Worm (Caenorhabditis elegans) whole organism, L4 larva: ENCODE results near the gene lhpp-1.

Source experiments
- F49E8.2 ChIP-seq: sonication (generic microtip); optimal IDR thresholded peaks from 2 replicates; lab custom pipeline; 2016; ENCODE audit warnings: missing compliant biosample characterization, mild to moderate bottlenecking, missing genetic modification characterization, borderline replicate concordance
- T20F7.1 ChIP-seq: fragments of 200-800 bp; sonication (Bioruptor generic); optimal IDR thresholded peaks from 2 replicates; lab custom pipeline; 2018; ENCODE audit warnings: mild to moderate bottlenecking, missing genetic modification characterization, missing compliant biosample characterization
- Y105C5A.15 ChIP-seq: fragments of 200-800 bp; sonication (Bioruptor generic); IDR thresholded peaks from 2 replicates; pipeline ENCODE4 v1.3.6; 2022; ENCODE audit warnings: missing genetic modification characterization, missing compliant biosample characterization
- Y75B8A.6 ChIP-seq: fragments of 200-800 bp; sonication (Bioruptor generic); IDR thresholded peaks from 2 replicates; pipeline ENCODE4 v1.3.6; 2022; ENCODE audit warnings: missing genetic modification reagents, missing genetic modification characterization, missing compliant biosample characterization
- aha-1 ChIP-seq: fragments of 150-350 bp; peaks from one replicate; lab custom pipeline; 2014; ENCODE audit warnings: missing biosample characterization, missing genetic modification characterization
- ama-1 ChIP-seq: fragments of 150-350 bp; optimal IDR thresholded peaks from 2 replicates; lab custom pipeline; 2014; ENCODE audit warnings: inconsistent platforms, mixed read lengths
- arid-1 ChIP-seq: fragments of 200-800 bp; sonication (Bioruptor generic); conservative IDR thresholded peaks from 2 replicates; pipeline ENCODE4 v1.3.6; 2022; ENCODE audit warnings: missing genetic modification reagents, missing genetic modification characterization, missing compliant biosample characterization
- attf-4 ChIP-seq: sonication (generic microtip); optimal IDR thresholded peaks from 3 replicates; lab custom pipeline; 2017; ENCODE audit warnings: missing biosample characterization, missing genetic modification characterization
- ceh-20 ChIP-seq: fragments of 200-800 bp; sonication (Bioruptor generic); IDR thresholded peaks from 2 replicates; pipeline ENCODE4 v1.3.6; 2022; ENCODE audit warnings: missing genetic modification reagents, missing genetic modification characterization, missing compliant biosample characterization
- ces-1 ChIP-seq: fragments of 150-350 bp; sonication (generic microtip); optimal IDR thresholded peaks from 4 replicates; lab custom pipeline; 2014; ENCODE audit warnings: missing biosample characterization, missing genetic modification reagents, missing genetic modification characterization
- daf-12 ChIP-seq: fragments of 150-350 bp; optimal IDR thresholded peaks from 2 replicates; lab custom pipeline; 2014; ENCODE audit warnings: missing biosample characterization, missing genetic modification reagents, missing genetic modification characterization
- daf-16 ChIP-seq, 3 experiments: sonication (generic microtip); optimal IDR thresholded peaks; 2 replicates each; lab custom pipeline; 2016 to 2017; ENCODE audit warnings: missing genetic modification characterization in 3 of 3, missing genetic modification reagents in 3 of 3, mild to moderate bottlenecking in 2 of 3, missing compliant biosample characterization in 2 of 3, missing biosample characterization in 1 of 3, moderate library complexity in 1 of 3
- dmd-6 ChIP-seq: fragments of 200-800 bp; sonication (Bioruptor generic); IDR thresholded peaks from 2 replicates; pipeline ENCODE4 v1.3.6; 2022; ENCODE audit warnings: missing genetic modification reagents, missing genetic modification characterization, missing compliant biosample characterization
- dpl-1 ChIP-seq: fragments of 150-350 bp; optimal IDR thresholded peaks from 2 replicates; lab custom pipeline; 2014; ENCODE audit warnings: missing biosample characterization, missing genetic modification reagents, missing genetic modification characterization
- dve-1 ChIP-seq: sonication (generic microtip); optimal IDR thresholded peaks from 2 replicates; lab custom pipeline; 2017; ENCODE audit warnings: antibody characterized with exemption, mild to moderate bottlenecking, missing genetic modification characterization, missing compliant biosample characterization; ENCODE audit not compliant: insufficient read depth
- hif-1 ChIP-seq, 2 experiments: sonication (generic microtip); optimal IDR thresholded peaks; 2 replicates each; lab custom pipeline; 2016 to 2017; ENCODE audit warnings: missing compliant biosample characterization in 2 of 2, missing genetic modification characterization in 2 of 2, missing genetic modification reagents in 2 of 2, missing genotype in 2 of 2, mild to moderate bottlenecking in 1 of 2
- hmg-1.1 ChIP-seq: fragments of 200-800 bp; sonication (Bioruptor generic); IDR thresholded peaks from 2 replicates; pipeline ENCODE4 v1.3.6; 2022; ENCODE audit warnings: missing genetic modification reagents, missing genetic modification characterization, missing compliant biosample characterization
- lin-39 ChIP-seq: fragments of 150-350 bp; optimal IDR thresholded peaks from 2 replicates; lab custom pipeline; 2014; ENCODE audit warnings: missing biosample characterization, missing genetic modification reagents, missing genetic modification characterization
- lsy-2 ChIP-seq, 2 experiments: fragments of 150-350 bp in 1 of 2; sonication (generic microtip) in 1 of 2; optimal IDR thresholded peaks; 2 replicates each; lab custom pipeline; 2014 to 2017; ENCODE audit warnings: missing biosample characterization in 2 of 2, missing genetic modification characterization in 2 of 2
- madf-9 ChIP-seq: fragments of 200-800 bp; sonication (Bioruptor generic); conservative IDR thresholded peaks from 2 replicates; pipeline ENCODE4 v1.3.6; 2022; ENCODE audit warnings: missing genetic modification reagents, missing genetic modification characterization, missing compliant biosample characterization
- mdl-1 ChIP-seq, 2 experiments: fragments of 150-350 bp in 1 of 2; sonication (generic microtip) in 1 of 2; optimal IDR thresholded peaks; 2 replicates each; lab custom pipeline; 2014 to 2017; ENCODE audit warnings: missing biosample characterization in 2 of 2, missing genetic modification characterization in 2 of 2
- mep-1 ChIP-seq: fragments of 150-350 bp; sonication (generic microtip); optimal IDR thresholded peaks from 3 replicates; lab custom pipeline; 2014; ENCODE audit warnings: missing biosample characterization, missing genetic modification characterization
- nhr-25 ChIP-seq: sonication (generic microtip); optimal IDR thresholded peaks from 2 replicates; lab custom pipeline; 2017; ENCODE audit warnings: missing genetic modification characterization, mild to moderate bottlenecking, missing compliant biosample characterization, antibody characterized with exemption, moderate library complexity, borderline replicate concordance; ENCODE audit not compliant: insufficient read depth
- nhr-28 ChIP-seq: fragments of 150-350 bp; optimal IDR thresholded peaks from 2 replicates; lab custom pipeline; 2014; ENCODE audit warnings: missing biosample characterization, missing genetic modification characterization
- nhr-41 ChIP-seq: fragments of 200-800 bp; sonication (Bioruptor generic); IDR thresholded peaks from 2 replicates; pipeline ENCODE4 v1.3.6; 2022; ENCODE audit warnings: missing genetic modification reagents, missing genetic modification characterization, missing compliant biosample characterization
- nhr-42 ChIP-seq: fragments of 200-800 bp; sonication (Bioruptor generic); IDR thresholded peaks from 2 replicates; pipeline ENCODE4 v1.3.6; 2022; ENCODE audit warnings: missing genetic modification characterization, missing compliant biosample characterization
- nhr-6 ChIP-seq: fragments of 150-350 bp; optimal IDR thresholded peaks from 2 replicates; lab custom pipeline; 2014; ENCODE audit warnings: missing biosample characterization, missing genetic modification characterization
- pqm-1 ChIP-seq: sonication (generic microtip); optimal IDR thresholded peaks from 2 replicates; lab custom pipeline; 2017; ENCODE audit warnings: missing biosample characterization, missing genetic modification characterization
- rbr-2 ChIP-seq: sonication (generic microtip); optimal IDR thresholded peaks from 2 replicates; lab custom pipeline; 2016; ENCODE audit warnings: missing genotype, missing genetic modification characterization, missing compliant biosample characterization
- saeg-2 ChIP-seq: fragments of 200-800 bp; sonication (Bioruptor generic); IDR thresholded peaks from 2 replicates; pipeline ENCODE4 v1.3.6; 2022; ENCODE audit warnings: missing genetic modification reagents, missing genetic modification characterization, missing compliant biosample characterization
- set-16 ChIP-seq: fragments of 200-800 bp; sonication (Bioruptor generic); IDR thresholded peaks from 2 replicates; pipeline ENCODE4 v1.3.6; 2022; ENCODE audit warnings: missing genetic modification reagents, missing genetic modification characterization, missing compliant biosample characterization
- tag-97 ChIP-seq: fragments of 200-800 bp; sonication (Bioruptor generic); IDR thresholded peaks from 2 replicates; pipeline ENCODE4 v1.3.6; 2022; ENCODE audit warnings: missing genetic modification characterization, missing compliant biosample characterization
- tra-1 ChIP-seq: fragments of 200-800 bp; sonication (Bioruptor generic); IDR thresholded peaks from 2 replicates; pipeline ENCODE4 v1.3.6; 2022; ENCODE audit warnings: missing genetic modification reagents, missing genetic modification characterization, missing compliant biosample characterization
- unc-62 ChIP-seq, 3 experiments: fragments of 150-350 bp in 1 of 3; sonication (generic microtip); optimal IDR thresholded peaks in 2 of 3; peaks in 1 of 3; 1 replicate in 1 of 3; 2 replicates in 2 of 3; lab custom pipeline; 2014 to 2017; ENCODE audit warnings: missing biosample characterization in 3 of 3, missing genetic modification characterization in 3 of 3, missing genetic modification reagents in 3 of 3, missing genotype in 1 of 3
- zip-2 ChIP-seq: fragments of 150-350 bp; optimal IDR thresholded peaks from 2 replicates; lab custom pipeline; 2014; ENCODE audit warnings: missing biosample characterization, missing genetic modification characterization

Gene lhpp-1

ce11 chrV:12103920-12104319 lies 7.7 kb downstream of the lhpp-1 start, which contains the start of gene nhr-153:
nhr-153 (plus strand) TSS chrV:12104220.
- TF ChIP-seq ces-1 (GFP tag; lab: Kevin White, UChicago) (no peak), nhr-28 (tag; lab: Kevin White, UChicago) (peak; percentile 19), aha-1 (peak; percentile 67)

- TF ChIP-seq hif-1 (tag; optimal IDR thresholded peaks at IDR 0.05; lab: Kevin White, UChicago): peak in 1 of 2 experiments; percentile 62
- peak in 1 of 2 experiments; percentile 49 for TF ChIP-seq lsy-2 (tag; optimal IDR thresholded peaks at IDR 0.05; lab: Kevin White, UChicago)
- TF ChIP-seq pqm-1 (tag; lab: Kevin White, UChicago): peak; percentile 4
- no peak for TF ChIP-seq saeg-2
- peak; percentile 48 for TF ChIP-seq dve-1
- peak; percentile 52 for TF ChIP-seq aha-1
- no peak for TF ChIP-seq attf-4 (tag; lab: Kevin White, UChicago)
- TF ChIP-seq rbr-2 (tag; lab: Kevin White, UChicago): no peak
- no peak for TF ChIP-seq dpl-1 (GFP tag; lab: Kevin White, UChicago)
- TF ChIP-seq nhr-42 (GFP tag; lab: Robert Waterston, UW): no peak
- TF ChIP-seq lin-39 (tag; lab: Kevin White, UChicago): no peak
- TF ChIP-seq nhr-41: no peak
- TF ChIP-seq hmg-1.1 (GFP tag; lab: Robert Waterston, UW): peak; percentile 52; the same call in 1 of the 2 replicates
- TF ChIP-seq daf-16 (GFP tag; optimal IDR thresholded peaks at IDR 0.05; lab: Kevin White, UChicago): no peak
- TF ChIP-seq daf-16 (tag; optimal IDR thresholded peaks at IDR 0.05; lab: Kevin White, UChicago): peak; percentile 33
- TF ChIP-seq T20F7.1: no peak
- TF ChIP-seq Y75B8A.6: no peak
- no peak for TF ChIP-seq ceh-20 (GFP tag; lab: Robert Waterston, UW)
- TF ChIP-seq dmd-6 (GFP tag; lab: Robert Waterston, UW): peak; percentile 6; the same call in 1 of the 2 replicates
- TF ChIP-seq Y105C5A.15 (GFP tag; lab: Robert Waterston, UW): no peak
- no peak for TF ChIP-seq tra-1 (GFP tag; lab: Robert Waterston, UW)
- no peak for TF ChIP-seq nhr-25
- peak; percentile 20 for TF ChIP-seq mep-1 (tag; lab: Kevin White, UChicago)
- TF ChIP-seq nhr-6 (tag; lab: Kevin White, UChicago): peak; percentile 81
- TF ChIP-seq nhr-28 (tag; lab: Kevin White, UChicago): peak; percentile 39
- TF ChIP-seq F49E8.2 (tag; lab: Kevin White, UChicago): no peak
- no peak for TF ChIP-seq set-16 (GFP tag; lab: Robert Waterston, UW)
- no peak for TF ChIP-seq zip-2 (tag; lab: Kevin White, UChicago)
- no peak for TF ChIP-seq madf-9 (GFP tag; lab: Robert Waterston, UW)
- TF ChIP-seq tag-97: no peak
- no peak for TF ChIP-seq ama-1 (lab: Kevin White, UChicago)
- TF ChIP-seq daf-12 (tag; lab: Kevin White, UChicago): no peak
- no peak for TF ChIP-seq unc-62 (GFP tag; optimal IDR thresholded peaks at IDR 0.05 in 1 of 2; lab: Kevin White, UChicago)
- TF ChIP-seq unc-62 (tag; optimal IDR thresholded peaks at IDR 0.05; lab: Kevin White, UChicago): no peak
- TF ChIP-seq arid-1: no peak
- no peak for TF ChIP-seq mdl-1 (tag; optimal IDR thresholded peaks at IDR 0.05; lab: Kevin White, UChicago)
Observed at ce11 chrV:12100794-12101343, 10.7 kb downstream of the lhpp-1 start, which contains the start of gene nhr-154. nhr-154 (plus strand) TSS chrV:12101293.

ce11 chrV:12098123-12098522 lies 13.5 kb downstream of the lhpp-1 start, which contains the start of gene nhr-209:
nhr-209 (plus strand) TSS chrV:12098149.
- TF ChIP-seq nhr-28 (tag; lab: Kevin White, UChicago) (peak; percentile 82), nhr-6 (tag; lab: Kevin White, UChicago) (no peak), aha-1 (no peak)
